Worm (Caenorhabditis elegans) whole organism, L4 larva: Measurements from ENCODE around the gene C09B8.4.

Source experiments
- Y48G9A.11 ChIP-seq: fragments of 200-800 bp; sonication (Bioruptor generic); IDR thresholded peaks from 2 replicates; pipeline ENCODE4 v1.3.6; 2022; ENCODE audit warnings: missing genetic modification reagents, missing genetic modification characterization, missing compliant biosample characterization
- aly-2 ChIP-seq: sonication (generic microtip); optimal IDR thresholded peaks from 2 replicates; lab custom pipeline; 2018; ENCODE audit warnings: missing biosample characterization, missing genetic modification characterization
- daf-19 ChIP-seq: fragments of 200-800 bp; sonication (Bioruptor generic); conservative IDR thresholded peaks from 2 replicates; pipeline ENCODE4 v1.3.6; 2022; ENCODE audit warnings: missing genetic modification characterization, missing compliant biosample characterization
- dpl-1 ChIP-seq: fragments of 150-350 bp; optimal IDR thresholded peaks from 2 replicates; lab custom pipeline; 2014; ENCODE audit warnings: missing biosample characterization, missing genetic modification reagents, missing genetic modification characterization
- duxl-1 ChIP-seq: sonication (generic microtip); optimal IDR thresholded peaks from 2 replicates; lab custom pipeline; 2016; ENCODE audit warnings: mild to moderate bottlenecking, missing genetic modification characterization, moderate library complexity, missing compliant biosample characterization; ENCODE audit not compliant: poor library complexity
- egl-27 ChIP-seq: sonication (generic microtip); optimal IDR thresholded peaks from 3 replicates; lab custom pipeline; 2017; ENCODE audit warnings: missing biosample characterization, missing genetic modification reagents, missing genetic modification characterization
- fos-1 ChIP-seq: fragments of 150-350 bp; optimal IDR thresholded peaks from 2 replicates; lab custom pipeline; 2014; ENCODE audit warnings: missing biosample characterization, missing genetic modification characterization
- lsy-2 ChIP-seq, 2 experiments: fragments of 150-350 bp in 1 of 2; sonication (generic microtip) in 1 of 2; optimal IDR thresholded peaks; 2 replicates each; lab custom pipeline; 2014 to 2017; ENCODE audit warnings: missing biosample characterization in 2 of 2, missing genetic modification characterization in 2 of 2
- mep-1 ChIP-seq: fragments of 150-350 bp; sonication (generic microtip); optimal IDR thresholded peaks from 3 replicates; lab custom pipeline; 2014; ENCODE audit warnings: missing biosample characterization, missing genetic modification characterization
- nhr-10 ChIP-seq: fragments of 150-350 bp; optimal IDR thresholded peaks from 2 replicates; lab custom pipeline; 2014; ENCODE audit warnings: missing biosample characterization, missing genetic modification characterization
- nhr-25 ChIP-seq: sonication (generic microtip); optimal IDR thresholded peaks from 2 replicates; lab custom pipeline; 2017; ENCODE audit warnings: missing genetic modification characterization, mild to moderate bottlenecking, missing compliant biosample characterization, antibody characterized with exemption, moderate library complexity, borderline replicate concordance; ENCODE audit not compliant: insufficient read depth
- pha-4 ChIP-seq, 2 experiments: fragments of 150-350 bp in 1 of 2; fragments of 200-800 bp in 1 of 2; sonication (Bioruptor generic) in 1 of 2; IDR thresholded peaks in 1 of 2; optimal IDR thresholded peaks in 1 of 2; 2 replicates each; pipeline versions ENCODE4 v1.3.6 to Lab custom; 2014 to 2022; ENCODE audit warnings: missing genetic modification characterization in 2 of 2, missing genetic modification reagents in 2 of 2, missing biosample characterization in 1 of 2, missing compliant biosample characterization in 1 of 2
- unc-130 ChIP-seq: sonication (generic microtip); optimal IDR thresholded peaks from 2 replicates; lab custom pipeline; 2016; ENCODE audit warnings: missing genetic modification reagents, missing genetic modification characterization, missing compliant biosample characterization
- zip-2 ChIP-seq: fragments of 150-350 bp; optimal IDR thresholded peaks from 2 replicates; lab custom pipeline; 2014; ENCODE audit warnings: missing biosample characterization, missing genetic modification characterization

- TF ChIP-seq lsy-2 (tag; optimal IDR thresholded peaks at IDR 0.05; lab: Kevin White, UChicago), result no peak
- TF ChIP-seq aly-2 (tag; lab: Kevin White, UChicago), result no peak
- no peak for TF ChIP-seq unc-130 (GFP tag; lab: Kevin White, UChicago)
- TF ChIP-seq zip-2 (tag; lab: Kevin White, UChicago), result no peak
- TF ChIP-seq dpl-1 (GFP tag; lab: Kevin White, UChicago), result no peak
- no peak for TF ChIP-seq daf-19
- no peak for TF ChIP-seq egl-27 (tag; lab: Kevin White, UChicago)
- TF ChIP-seq nhr-25, result no peak
- TF ChIP-seq duxl-1 (tag; lab: Kevin White, UChicago), result no peak
- no peak for TF ChIP-seq pha-4 (GFP tag; IDR thresholded peaks at IDR 0.05; lab: Robert Waterston, UW)
- no peak for TF ChIP-seq pha-4 (tag; optimal IDR thresholded peaks at IDR 0.05; lab: Kevin White, UChicago)
- no peak for TF ChIP-seq fos-1
- TF ChIP-seq nhr-10 (tag; lab: Kevin White, UChicago), result no peak
- TF ChIP-seq Y48G9A.11 (GFP tag; lab: Robert Waterston, UW), result no peak
- no peak for TF ChIP-seq mep-1 (tag; lab: Kevin White, UChicago)
Observed at ce11 chrX:5985720-5986119, 34.0 kb downstream of the C09B8.4 start.
